Fruit fly (Drosophila melanogaster): Measurements from ENCODE around the gene msn.

DNA sequence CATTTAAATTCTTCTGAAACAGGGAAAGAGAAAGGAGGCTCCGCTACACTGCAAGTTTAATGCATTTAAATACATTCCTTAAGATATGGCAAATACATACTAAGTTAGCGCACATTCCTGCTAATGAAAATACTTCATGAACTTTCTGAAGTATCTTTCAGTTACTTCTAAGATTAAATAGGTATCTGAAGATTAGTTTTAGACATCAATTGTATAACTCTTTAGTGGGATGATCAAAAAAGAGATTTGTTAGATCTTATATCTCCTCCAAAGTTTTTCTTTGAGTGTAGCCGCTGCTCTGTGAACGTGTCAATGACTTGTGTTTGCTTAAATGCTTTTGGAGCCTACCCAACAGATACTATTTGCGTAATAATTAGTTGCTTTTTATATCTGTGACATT lies 11.1 kb downstream of the msn start:
- no peak for TF ChIP-seq Blimp-1 (GFP tag; optimal IDR thresholded peaks at IDR 0.05)
- TF ChIP-seq Sox102F (GFP tag; optimal IDR thresholded peaks at IDR 0.05): no peak
- peak; percentile 6 for TF ChIP-seq Hr39 (GFP tag; optimal IDR thresholded peaks at IDR 0.05)
- peak; percentile 17 for TF ChIP-seq fkh (GFP tag; optimal IDR thresholded peaks at IDR 0.05)
